Worm (Caenorhabditis elegans) whole organism, L1 larva: ENCODE data around the gene K08E4.7.

Experiments
- C04F5.9 ChIP-seq: sonication (generic microtip); optimal IDR thresholded peaks from 2 replicates; lab custom pipeline; 2016; ENCODE audit warnings: missing genetic modification characterization, missing compliant biosample characterization
- C34B4.2 ChIP-seq: sonication (generic microtip); optimal IDR thresholded peaks from 2 replicates; lab custom pipeline; 2017; ENCODE audit warnings: mild to moderate bottlenecking, missing genetic modification characterization, missing compliant biosample characterization
- aha-1 ChIP-seq: fragments of 150-350 bp; optimal IDR thresholded peaks from 2 replicates; lab custom pipeline; 2014; ENCODE audit warnings: missing biosample characterization, missing genetic modification characterization
- blmp-1 ChIP-seq: fragments of 150-350 bp; optimal IDR thresholded peaks from 2 replicates; lab custom pipeline; 2014; ENCODE audit warnings: missing biosample characterization, missing genetic modification characterization
- ceh-8 ChIP-seq: fragments of 200-800 bp; sonication (Bioruptor generic); optimal IDR thresholded peaks from 2 replicates; lab custom pipeline; 2018; ENCODE audit warnings: mild to moderate bottlenecking, missing genetic modification characterization, moderate library complexity, missing compliant biosample characterization
- ceh-90 ChIP-seq: sonication (generic microtip); optimal IDR thresholded peaks from 2 replicates; lab custom pipeline; 2016; ENCODE audit warnings: missing genetic modification characterization, missing compliant biosample characterization
- dpl-1 ChIP-seq, 3 experiments: fragments of 150-350 bp in 2 of 3; sonication (generic microtip) in 1 of 3; optimal IDR thresholded peaks; 2 replicates each; lab custom pipeline; 2014 to 2017; ENCODE audit warnings: missing biosample characterization in 3 of 3, missing genetic modification characterization in 3 of 3, missing genetic modification reagents in 3 of 3
- dsc-1 ChIP-seq: sonication (generic microtip); optimal IDR thresholded peaks from 2 replicates; lab custom pipeline; 2016; ENCODE audit warnings: mild to moderate bottlenecking, missing genetic modification characterization, missing compliant biosample characterization
- efl-1 ChIP-seq, 4 experiments: fragments of 150-350 bp; optimal IDR thresholded peaks in 3 of 4; peaks in 1 of 4; 1 replicate in 1 of 4; 2 replicates in 3 of 4; lab custom pipeline; 2014; ENCODE audit warnings: missing biosample characterization in 2 of 4, missing genetic modification characterization in 2 of 4, missing genetic modification reagents in 2 of 4
- egl-13 ChIP-seq: sonication (generic microtip); optimal IDR thresholded peaks from 2 replicates; lab custom pipeline; 2016; ENCODE audit warnings: missing genotype, missing genetic modification reagents, missing genetic modification characterization, missing compliant biosample characterization
- egl-27 ChIP-seq, 2 experiments: fragments of 150-350 bp in 1 of 2; sonication (generic microtip); optimal IDR thresholded peaks; 3 replicates each; lab custom pipeline; 2017 to 2018; ENCODE audit warnings: missing biosample characterization in 2 of 2, missing genetic modification characterization in 2 of 2, missing genetic modification reagents in 2 of 2
- fkh-10 ChIP-seq: sonication (generic microtip); optimal IDR thresholded peaks from 2 replicates; lab custom pipeline; 2017; ENCODE audit warnings: missing biosample characterization, missing genetic modification reagents, missing genetic modification characterization
- fkh-4 ChIP-seq: sonication (generic microtip); optimal IDR thresholded peaks from 2 replicates; lab custom pipeline; 2016; ENCODE audit warnings: missing compliant biosample characterization, missing genetic modification characterization, borderline replicate concordance
- fkh-8 ChIP-seq: sonication (generic microtip); optimal IDR thresholded peaks from 2 replicates; lab custom pipeline; 2016; ENCODE audit warnings: mild to moderate bottlenecking, missing genetic modification characterization, missing compliant biosample characterization
- isw-1 ChIP-seq: fragments of 200-800 bp; sonication (Bioruptor generic); IDR thresholded peaks from 2 replicates; pipeline ENCODE4 v1.3.6; 2022; ENCODE audit warnings: missing genetic modification characterization, missing compliant biosample characterization
- jun-1 ChIP-seq: fragments of 150-350 bp; optimal IDR thresholded peaks from 2 replicates; lab custom pipeline; 2014; ENCODE audit warnings: missing biosample characterization, missing genetic modification reagents, missing genetic modification characterization
- lin-35 ChIP-seq, 2 experiments: fragments of 150-350 bp; optimal IDR thresholded peaks; 2 replicates each; lab custom pipeline; 2014; ENCODE audit warnings: missing biosample characterization in 2 of 2, missing genetic modification characterization in 2 of 2, missing genetic modification reagents in 2 of 2
- lin-39 ChIP-seq: fragments of 150-350 bp; optimal IDR thresholded peaks from 2 replicates; lab custom pipeline; 2014; ENCODE audit warnings: missing biosample characterization, missing genetic modification reagents, missing genetic modification characterization
- mab-9 ChIP-seq: fragments of 200-800 bp; sonication (Bioruptor generic); IDR thresholded peaks from 2 replicates; pipeline ENCODE4 v1.3.6; 2022; ENCODE audit warnings: missing genetic modification reagents, missing genetic modification characterization, missing compliant biosample characterization
- mdl-1 ChIP-seq, 2 experiments: fragments of 150-350 bp; optimal IDR thresholded peaks; 2 replicates each; lab custom pipeline; 2014 to 2017; ENCODE audit warnings: missing biosample characterization in 2 of 2, missing genetic modification characterization in 2 of 2, inconsistent platforms in 1 of 2
- mef-2 ChIP-seq: fragments of 150-350 bp; optimal IDR thresholded peaks from 2 replicates; lab custom pipeline; 2014; ENCODE audit warnings: missing biosample characterization, missing genetic modification characterization
- nhr-11 ChIP-seq: fragments of 150-350 bp; optimal IDR thresholded peaks from 2 replicates; lab custom pipeline; 2014; ENCODE audit warnings: missing biosample characterization, missing genetic modification characterization
- nhr-12 ChIP-seq: sonication (generic microtip); optimal IDR thresholded peaks from 2 replicates; lab custom pipeline; 2017; ENCODE audit warnings: missing biosample characterization, missing genetic modification characterization
- nhr-19 ChIP-seq: fragments of 200-800 bp; sonication (Bioruptor generic); conservative IDR thresholded peaks from 2 replicates; pipeline ENCODE4 v1.3.6; 2022; ENCODE audit warnings: missing genetic modification characterization, missing compliant biosample characterization
- nhr-20 ChIP-seq: sonication (generic microtip); optimal IDR thresholded peaks from 2 replicates; lab custom pipeline; 2016; ENCODE audit warnings: mild to moderate bottlenecking, missing genetic modification characterization, missing compliant biosample characterization
- nhr-47 ChIP-seq: sonication (generic microtip); optimal IDR thresholded peaks from 2 replicates; lab custom pipeline; 2016; ENCODE audit warnings: mild to moderate bottlenecking, missing genetic modification characterization, moderate library complexity, missing compliant biosample characterization
- nhr-71 ChIP-seq: sonication (generic microtip); optimal IDR thresholded peaks from 2 replicates; lab custom pipeline; 2016; ENCODE audit warnings: mild to moderate bottlenecking, missing genetic modification characterization, moderate library complexity, missing compliant biosample characterization
- nhr-76 ChIP-seq: sonication (generic microtip); optimal IDR thresholded peaks from 2 replicates; lab custom pipeline; 2017; ENCODE audit warnings: missing biosample characterization, missing genetic modification characterization
- nhr-77 ChIP-seq: fragments of 150-350 bp; optimal IDR thresholded peaks from 2 replicates; lab custom pipeline; 2014; ENCODE audit warnings: missing biosample characterization, missing genetic modification characterization
- nhr-90 ChIP-seq: sonication (generic microtip); optimal IDR thresholded peaks from 2 replicates; lab custom pipeline; 2016; ENCODE audit warnings: mild to moderate bottlenecking, missing genetic modification characterization, missing compliant biosample characterization; ENCODE audit not compliant: poor library complexity
- pag-3 ChIP-seq: sonication (generic microtip); optimal IDR thresholded peaks from 2 replicates; lab custom pipeline; 2017; ENCODE audit warnings: missing genetic modification characterization, mild to moderate bottlenecking, missing compliant biosample characterization, antibody characterized with exemption, borderline replicate concordance; ENCODE audit not compliant: insufficient read depth
- pqm-1 ChIP-seq: sonication (generic microtip); optimal IDR thresholded peaks from 3 replicates; lab custom pipeline; 2017; ENCODE audit warnings: missing biosample characterization, missing genetic modification characterization
- snpc-4 ChIP-seq: fragments of 150-350 bp; optimal IDR thresholded peaks from 2 replicates; lab custom pipeline; 2014; ENCODE audit warnings: missing biosample characterization, missing genetic modification characterization
- snu-23 ChIP-seq: sonication (generic microtip); optimal IDR thresholded peaks from 2 replicates; lab custom pipeline; 2016; ENCODE audit warnings: missing genetic modification characterization, missing compliant biosample characterization
- sptf-1 ChIP-seq: fragments of 150-350 bp; optimal IDR thresholded peaks from 2 replicates; lab custom pipeline; 2014; ENCODE audit warnings: missing biosample characterization, missing genetic modification characterization
- swsn-7 ChIP-seq: sonication (generic microtip); optimal IDR thresholded peaks from 2 replicates; lab custom pipeline; 2016; ENCODE audit warnings: missing genetic modification characterization, missing compliant biosample characterization
- unc-130 ChIP-seq: fragments of 150-350 bp; optimal IDR thresholded peaks from 2 replicates; lab custom pipeline; 2017; ENCODE audit warnings: missing biosample characterization, missing genetic modification characterization, inconsistent platforms
- unc-98 ChIP-seq: fragments of 200-800 bp; sonication (Bioruptor generic); IDR thresholded peaks from 2 replicates; pipeline ENCODE4 v1.3.6; 2022; ENCODE audit warnings: missing genetic modification characterization, missing compliant biosample characterization
- vab-15 ChIP-seq: sonication (generic microtip); optimal IDR thresholded peaks from 2 replicates; lab custom pipeline; 2017; ENCODE audit warnings: missing genotype, mild to moderate bottlenecking, missing genetic modification characterization, missing compliant biosample characterization
- xbp-1 ChIP-seq: sonication (generic microtip); optimal IDR thresholded peaks from 2 replicates; lab custom pipeline; 2016; ENCODE audit warnings: missing genetic modification characterization, missing compliant biosample characterization
- zip-4 ChIP-seq: fragments of 200-800 bp; sonication (Bioruptor generic); optimal IDR thresholded peaks from 2 replicates; lab custom pipeline; 2018; ENCODE audit warnings: mild to moderate bottlenecking, missing genetic modification characterization, moderate library complexity, missing compliant biosample characterization
- ztf-11 ChIP-seq, 2 experiments: sonication (generic microtip); optimal IDR thresholded peaks; 2 replicates each; lab custom pipeline; 2016 to 2017; ENCODE audit warnings: missing genetic modification characterization in 2 of 2, missing biosample characterization in 1 of 2, missing compliant biosample characterization in 1 of 2

K08E4.7 gene

DNA sequence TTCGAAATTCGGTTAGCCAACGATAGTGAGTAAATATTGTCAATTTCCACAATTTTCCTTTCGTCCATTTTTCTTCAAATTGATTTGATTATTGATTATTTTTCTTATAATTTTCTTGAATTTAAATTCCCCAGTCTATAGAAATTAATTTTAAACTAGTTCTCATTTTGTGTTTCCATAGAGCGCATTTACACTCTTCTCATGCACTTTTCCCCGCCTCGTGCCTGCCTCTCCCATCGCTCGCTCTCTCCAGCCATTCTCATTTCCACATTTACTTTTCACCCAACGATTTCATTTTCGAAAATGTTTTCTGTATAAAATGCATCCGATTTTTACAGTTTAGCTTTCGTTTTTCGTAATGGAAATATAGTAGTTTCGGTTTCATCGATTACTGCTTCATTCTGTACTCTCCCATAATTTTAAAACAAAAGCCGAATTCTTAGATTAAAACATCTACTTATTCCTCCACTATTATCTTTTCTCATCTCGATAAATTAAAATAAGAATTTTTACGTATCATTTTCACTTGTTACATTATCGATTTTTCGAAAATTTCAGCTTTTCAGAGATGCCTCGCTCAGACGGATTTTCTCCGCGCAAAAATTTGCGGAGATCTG, 3.4 kb downstream of the K08E4.7 start, which contains the start of gene lex-1 (continued):
- TF ChIP-seq swsn-7 (tag; lab: Kevin White, UChicago), result peak; percentile 3
- peak; percentile 55 for TF ChIP-seq snu-23
- peak; percentile 38 for TF ChIP-seq nhr-20
- no peak for TF ChIP-seq egl-13 (tag; lab: Kevin White, UChicago)
- TF ChIP-seq C34B4.2 (tag; lab: Kevin White, UChicago), result no peak
- TF ChIP-seq mab-9 (GFP tag; lab: Robert Waterston, UW), result no peak
- TF ChIP-seq snpc-4 (tag; lab: Kevin White, UChicago), result no peak
- TF ChIP-seq unc-98 (GFP tag; lab: Robert Waterston, UW), result no peak
- no peak for TF ChIP-seq lin-39
- TF ChIP-seq ceh-8 (GFP tag; lab: Kevin White, UChicago), result no peak
- TF ChIP-seq isw-1 (GFP tag; lab: Robert Waterston, UW), result no peak
- TF ChIP-seq dpl-1 (GFP tag; optimal IDR thresholded peaks at IDR 0.05; lab: Kevin White, UChicago), result peak; percentile 61 to 86 (median 80)
- TF ChIP-seq aha-1, result no peak
- no peak for TF ChIP-seq zip-4 (GFP tag; lab: Kevin White, UChicago)
- peak in 1 of 2 experiments; percentile 76 for TF ChIP-seq mdl-1 (tag; optimal IDR thresholded peaks at IDR 0.05; lab: Kevin White, UChicago)
- TF ChIP-seq vab-15 (tag; lab: Kevin White, UChicago), result no peak
- no peak for TF ChIP-seq sptf-1 (tag; lab: Kevin White, UChicago)
- TF ChIP-seq nhr-90, result no peak
- TF ChIP-seq nhr-71, result peak; percentile 50
- TF ChIP-seq nhr-47 (tag; lab: Kevin White, UChicago), result peak; percentile 6
- no peak for TF ChIP-seq fkh-4 (tag; lab: Kevin White, UChicago)
- no peak for TF ChIP-seq nhr-19 (GFP tag; lab: Robert Waterston, UW)
- peak; percentile 86 for TF ChIP-seq blmp-1
- no peak for TF ChIP-seq nhr-76 (tag; lab: Kevin White, UChicago)
- TF ChIP-seq C04F5.9 (tag; lab: Kevin White, UChicago), result peak; percentile 14
- peak; percentile 36 for TF ChIP-seq xbp-1
- TF ChIP-seq ztf-11 (tag; optimal IDR thresholded peaks at IDR 0.05; lab: Kevin White, UChicago), result no peak
- TF ChIP-seq ceh-90 (tag; lab: Kevin White, UChicago), result no peak
- TF ChIP-seq jun-1 (tag; lab: Kevin White, UChicago), result no peak
- TF ChIP-seq dsc-1 (tag; lab: Kevin White, UChicago), result no peak
- no peak for TF ChIP-seq unc-130 (tag; lab: Kevin White, UChicago)
- peak; percentile 21 for TF ChIP-seq fkh-8 (tag; lab: Kevin White, UChicago)
- TF ChIP-seq nhr-12, result no peak
- no peak for TF ChIP-seq nhr-11
- no peak for TF ChIP-seq fkh-10 (GFP tag; lab: Kevin White, UChicago)
- peak; percentile 80 to 92 for TF ChIP-seq lin-35 (GFP tag; optimal IDR thresholded peaks at IDR 0.05; lab: Kevin White, UChicago)
- no peak for TF ChIP-seq nhr-77 (tag; lab: Kevin White, UChicago)
- TF ChIP-seq pqm-1 (tag; lab: Kevin White, UChicago), result no peak
- TF ChIP-seq egl-27 (tag; optimal IDR thresholded peaks at IDR 0.05; lab: Kevin White, UChicago), result no peak
- no peak for TF ChIP-seq pag-3

DNA sequence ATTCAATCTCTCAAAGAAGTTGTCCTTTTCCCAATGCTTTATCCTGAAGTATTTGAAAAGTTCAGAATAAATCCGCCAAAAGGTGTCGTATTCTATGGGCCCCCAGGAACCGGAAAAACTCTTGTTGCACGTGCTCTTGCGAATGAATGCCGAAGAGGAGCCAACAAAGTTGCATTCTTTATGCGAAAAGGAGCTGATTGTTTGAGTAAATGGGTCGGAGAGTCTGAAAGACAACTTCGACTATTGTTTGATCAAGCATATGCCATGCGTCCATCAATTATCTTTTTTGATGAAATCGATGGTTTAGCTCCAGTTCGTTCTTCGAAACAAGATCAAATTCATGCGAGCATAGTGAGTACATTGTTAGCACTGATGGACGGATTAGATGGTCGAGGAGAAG, 5.2 kb downstream of the K08E4.7 start:
- TF ChIP-seq mef-2 (tag; lab: Kevin White, UChicago) (no peak), nhr-71 (no peak), C34B4.2 (tag; lab: Kevin White, UChicago) (no peak), efl-1 (optimal IDR thresholded peaks at IDR 0.05; lab: Kevin White, UChicago) (no peak), efl-1 (GFP tag; optimal IDR thresholded peaks at IDR 0.05 in 1 of 2; lab: Kevin White, UChicago) (peak in 1 of 2 experiments; percentile 91)
- TF ChIP-seq, all 84 proteins: peak for 1
